Fruit fly (Drosophila melanogaster): Measurements from ENCODE around the gene RagA-B.
A peak's percentile ranks its signal among the peaks of the same experiment; 100 is the strongest.

RagA-B gene

DNA sequence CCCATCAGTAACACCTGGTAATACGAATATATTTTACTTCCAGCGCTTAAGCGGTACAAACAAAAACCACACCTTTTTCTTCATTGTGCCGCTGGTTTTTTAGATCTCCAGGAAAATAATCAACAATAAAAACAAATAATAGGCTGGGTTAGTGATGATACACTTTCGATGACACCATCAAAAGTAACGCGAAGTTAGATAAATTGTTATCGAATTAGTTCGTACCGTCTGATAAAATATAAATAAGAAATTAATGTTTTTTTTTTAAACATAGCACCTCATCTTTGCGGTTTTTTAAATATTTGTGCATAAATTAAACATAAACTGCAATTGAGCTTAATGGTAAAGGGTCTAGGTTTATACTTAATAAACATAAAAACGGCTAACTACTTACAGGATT is at the start of gene RagA-B:
Gene RagA-B, minus strand, starts transcription at position 175 of the 400 bp plus-strand sequence.
- TF ChIP-seq CG9437 (GFP tag; optimal IDR thresholded peaks at IDR 0.05): peak; percentile 16
- peak; percentile 65 for TF ChIP-seq MESR4 (GFP tag; optimal IDR thresholded peaks at IDR 0.05)
- 0 out of 3 replicates have a peak, but pooled peaks have one; percentile 31 for TF ChIP-seq Opbp (GFP tag; IDR thresholded peaks at IDR 0.05; ENCODE audit: partially characterized antibody)
- peak; percentile 60 for TF ChIP-seq Dref (GFP tag; IDR thresholded peaks at IDR 0.05)
- TF ChIP-seq hkb (optimal IDR thresholded peaks at IDR 0.05): no peak
- TF ChIP-seq hkb (GFP tag; IDR thresholded peaks at IDR 0.05): no peak
- TF ChIP-seq CG2116 (GFP tag; optimal IDR thresholded peaks at IDR 0.05): peak; percentile 62
- TF ChIP-seq MBD-R2 (GFP tag; IDR thresholded peaks at IDR 0.05): peak; percentile 37; the same call in 1 of the 2 replicates
- no peak for TF ChIP-seq CG18619 (GFP tag; optimal IDR thresholded peaks at IDR 0.05)
- peak; percentile 5 for TF ChIP-seq pzg (GFP tag; optimal IDR thresholded peaks at IDR 0.05)
- TF ChIP-seq CG15514 (GFP tag; optimal IDR thresholded peaks at IDR 0.05): peak; percentile 84
- TF ChIP-seq Dll (GFP tag; IDR thresholded peaks at IDR 0.05; ENCODE audit: partially characterized antibody): 0 out of 4 replicates have a peak, but pooled peaks have one; percentile 54
- TF ChIP-seq unc-4 (GFP tag; IDR thresholded peaks at IDR 0.05; ENCODE audit: partially characterized antibody): 0 out of 2 replicates have a peak, but pooled peaks have one; percentile 11
- no peak for TF ChIP-seq ERR (GFP tag; optimal IDR thresholded peaks at IDR 0.05)
- TF ChIP-seq Atf3 (GFP tag; optimal IDR thresholded peaks at IDR 0.05): no peak

DNA sequence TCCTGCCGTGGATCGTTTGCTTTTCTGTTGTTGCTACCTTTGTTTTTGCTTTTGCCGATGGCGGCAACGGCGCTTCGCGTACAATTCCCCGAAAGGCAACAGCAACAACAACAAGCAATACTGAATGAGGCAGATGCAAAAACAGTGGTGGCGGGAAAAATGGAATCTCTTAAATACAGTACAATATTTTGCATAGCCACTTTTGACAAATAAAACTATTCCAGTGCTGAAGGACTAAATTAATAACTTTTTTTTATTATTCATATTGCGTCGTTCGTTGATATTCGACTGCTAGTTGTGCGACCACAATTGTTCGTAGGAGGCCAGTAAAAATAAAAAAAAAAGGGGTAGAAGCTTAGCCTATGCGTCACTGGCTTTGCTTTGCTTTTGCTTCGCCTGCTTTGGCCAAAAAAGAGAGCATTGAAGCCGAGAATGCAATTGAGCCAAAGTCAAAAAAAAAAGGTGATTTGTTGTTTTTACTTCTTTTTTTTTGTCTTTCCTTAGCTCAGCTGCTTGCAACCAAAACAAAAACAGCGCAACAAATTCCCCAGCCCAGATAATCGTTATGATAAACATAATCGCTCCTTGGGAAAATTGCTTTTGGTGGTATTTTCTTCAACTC is 47.8 kb upstream of the RagA-B start:
- TF ChIP-seq sim (GFP tag; IDR thresholded peaks at IDR 0.05): no peak
- no peak for TF ChIP-seq CG17612 (GFP tag; IDR thresholded peaks at IDR 0.05)
- peak; percentile 58 for TF ChIP-seq cato (GFP tag; optimal IDR thresholded peaks at IDR 0.05; ENCODE audit: borderline replicate concordance)
- peak; percentile 65 for TF ChIP-seq ro (GFP tag; IDR thresholded peaks at IDR 0.05)
- TF ChIP-seq cg (GFP tag; optimal IDR thresholded peaks at IDR 0.05): no peak
- TF ChIP-seq Myb (GFP tag; optimal IDR thresholded peaks at IDR 0.05): peak; percentile 61
- TF ChIP-seq Meics (GFP tag; optimal IDR thresholded peaks at IDR 0.05): peak; percentile 87
- peak; percentile 88 for TF ChIP-seq otp (GFP tag; IDR thresholded peaks at IDR 0.05)
- peak; percentile 79 for TF ChIP-seq CG10267 (tag; optimal IDR thresholded peaks at IDR 0.05)
- TF ChIP-seq CG12071 (GFP tag; optimal IDR thresholded peaks at IDR 0.05): peak; percentile 86
- TF ChIP-seq CG12104 (GFP tag; optimal IDR thresholded peaks at IDR 0.05): peak; percentile 76
- TF ChIP-seq ttk (GFP tag; IDR thresholded peaks at IDR 0.05): peak; percentile 92
- peak; percentile 80 for TF ChIP-seq nau (GFP tag; optimal IDR thresholded peaks at IDR 0.05)
- peak; percentile 91 for TF ChIP-seq CG14441 (GFP tag; IDR thresholded peaks at IDR 0.05)
- TF ChIP-seq sob (GFP tag; IDR thresholded peaks at IDR 0.05): peak; percentile 88
- TF ChIP-seq ERR (GFP tag; optimal IDR thresholded peaks at IDR 0.05): peak; percentile 75
- TF ChIP-seq HmgD (GFP tag; optimal IDR thresholded peaks at IDR 0.05): peak; percentile 72
- TF ChIP-seq CG10431 (GFP tag; optimal IDR thresholded peaks at IDR 0.05): no peak
- peak; percentile 84; the same call in 1 of the 2 replicates for TF ChIP-seq wdn (GFP tag; IDR thresholded peaks at IDR 0.05)
- TF ChIP-seq CG43689 (GFP tag; IDR thresholded peaks at IDR 0.05): peak; percentile 86
- TF ChIP-seq lola (GFP tag; optimal IDR thresholded peaks at IDR 0.05): peak in 1 of 3 experiments; percentile 53
- TF ChIP-seq eve (GFP tag; optimal IDR thresholded peaks at IDR 0.05): peak in 1 of 2 experiments; percentile 88
- no peak for TF ChIP-seq inv (GFP tag; IDR thresholded peaks at IDR 0.05; ENCODE audit: partially characterized antibody)
- peak; percentile 93 for TF ChIP-seq ranshi (GFP tag; IDR thresholded peaks at IDR 0.05)
- peak; percentile 50; the same call in 1 of the 2 replicates for TF ChIP-seq rib (GFP tag; IDR thresholded peaks at IDR 0.05)
- TF ChIP-seq CG3838 (GFP tag; optimal IDR thresholded peaks at IDR 0.05): peak; percentile 71
- TF ChIP-seq CG32772 (GFP tag; IDR thresholded peaks at IDR 0.05): peak; percentile 90
- peak; percentile 86 for TF ChIP-seq Gug (GFP tag; IDR thresholded peaks at IDR 0.05)
- peak; percentile 81 for TF ChIP-seq Camta (GFP tag; optimal IDR thresholded peaks at IDR 0.05)
- TF ChIP-seq CG13296 (GFP tag; optimal IDR thresholded peaks at IDR 0.05): peak; percentile 80
- TF ChIP-seq Dll (GFP tag; IDR thresholded peaks at IDR 0.05; ENCODE audit: partially characterized antibody): no peak
- TF ChIP-seq Trl (optimal IDR thresholded peaks at IDR 0.05): no peak
- TF ChIP-seq Trl (GFP tag; optimal IDR thresholded peaks at IDR 0.05): peak; percentile 85
- TF ChIP-seq gt (GFP tag; IDR thresholded peaks at IDR 0.05): peak; percentile 77
- peak; percentile 92 for TF ChIP-seq CG18599 (GFP tag; optimal IDR thresholded peaks at IDR 0.05)
- TF ChIP-seq CG12219 (GFP tag; optimal IDR thresholded peaks at IDR 0.05): peak; percentile 86
